Fruit fly (Drosophila melanogaster) whole organism, embryonic: ENCODE results near the gene Bruce.

Experiments used
- CG10462 ChIP-seq: fragments of 200-800 bp; sonication (Bioruptor generic); optimal IDR thresholded peaks from 2 replicates; lab custom pipeline; 2016; ENCODE audit warnings: missing biosample characterization, missing genetic modification characterization
- CG10979 ChIP-seq: fragments of 200-800 bp; sonication (Bioruptor generic); optimal IDR thresholded peaks from 2 replicates; lab custom pipeline; 2018; ENCODE audit warnings: missing biosample characterization, mild to moderate bottlenecking, missing genetic modification characterization, moderate library complexity
- CG11247 ChIP-seq: fragments of 200-800 bp; sonication (Bioruptor generic); IDR thresholded peaks from 2 replicates; pipeline ENCODE4 v1.3.6; 2022; ENCODE audit warnings: missing biosample characterization, missing genetic modification characterization
- CG11696 ChIP-seq: fragments of 200-800 bp; sonication (Bioruptor generic); IDR thresholded peaks from 2 replicates; pipeline ENCODE4 v1.3.6; 2022; ENCODE audit warnings: missing biosample characterization, missing genetic modification characterization
- CG12104 ChIP-seq: fragments of 200-800 bp; sonication (Bioruptor generic); optimal IDR thresholded peaks from 3 replicates; lab custom pipeline; 2016; ENCODE audit warnings: missing biosample characterization, missing genetic modification characterization
- CG14050 ChIP-seq: fragments of 200-800 bp; sonication (Bioruptor generic); IDR thresholded peaks from 3 replicates; pipeline ENCODE4 v1.3.6; 2022; ENCODE audit warnings: missing biosample characterization, missing genetic modification characterization
- CG14667 ChIP-seq: fragments of 200-800 bp; sonication (Bioruptor generic); IDR thresholded peaks from 2 replicates; pipeline ENCODE4 v1.3.6; 2022; ENCODE audit warnings: missing biosample characterization, missing genetic modification characterization
- CG15479 ChIP-seq: fragments of 200-800 bp; sonication (Bioruptor generic); optimal IDR thresholded peaks from 3 replicates; lab custom pipeline; 2019; ENCODE audit warnings: missing biosample characterization, mild to moderate bottlenecking, missing genetic modification characterization, moderate library complexity
- CG1647 ChIP-seq: fragments of 200-800 bp; sonication (Bioruptor generic); optimal IDR thresholded peaks from 3 replicates; lab custom pipeline; 2016; ENCODE audit warnings: missing biosample characterization, missing genetic modification characterization
- CG16813 ChIP-seq: fragments of 200-800 bp; sonication (Bioruptor generic); IDR thresholded peaks from 3 replicates; pipeline ENCODE4 v1.3.6; 2022; ENCODE audit warnings: missing biosample characterization, missing genetic modification characterization; ENCODE audit not compliant: partially characterized antibody
- CG2875 ChIP-seq: fragments of 200-800 bp; sonication (Bioruptor generic); optimal IDR thresholded peaks from 2 replicates; lab custom pipeline; 2017; ENCODE audit warnings: missing biosample characterization, mild to moderate bottlenecking, missing genetic modification characterization, missing genetic modification reagents
- CG31388 ChIP-seq: fragments of 200-800 bp; sonication (Bioruptor generic); optimal IDR thresholded peaks from 2 replicates; lab custom pipeline; 2016; ENCODE audit warnings: missing biosample characterization, missing genetic modification characterization
- CG33557 ChIP-seq: fragments of 200-800 bp; sonication (Bioruptor generic); optimal IDR thresholded peaks from 2 replicates; lab custom pipeline; 2019; ENCODE audit warnings: missing biosample characterization, mild to moderate bottlenecking, missing genetic modification characterization, moderate library complexity
- CG3726 ChIP-seq: fragments of 200-800 bp; sonication (Bioruptor generic); IDR thresholded peaks from 3 replicates; pipeline ENCODE4, ENCODE4 v1.3.6; 2022; ENCODE audit warnings: missing biosample characterization, missing genetic modification characterization
- CG6175 ChIP-seq: fragments of 200-800 bp; sonication (Bioruptor generic); IDR thresholded peaks from 3 replicates; pipeline ENCODE4 v1.3.6; 2022; ENCODE audit warnings: missing biosample characterization, missing genetic modification characterization
- CG6791 ChIP-seq: fragments of 200-800 bp; sonication (Bioruptor generic); IDR thresholded peaks from 3 replicates; pipeline ENCODE4 v1.3.6; 2022; ENCODE audit warnings: missing biosample characterization, missing genetic modification characterization; ENCODE audit not compliant: partially characterized antibody
- CG7357 ChIP-seq: fragments of 200-800 bp; sonication (Bioruptor generic); IDR thresholded peaks from 3 replicates; pipeline ENCODE4 v1.3.6; 2022; ENCODE audit warnings: missing biosample characterization, missing genetic modification characterization
- CG7745 ChIP-seq: fragments of 200-800 bp; sonication (Bioruptor generic); optimal IDR thresholded peaks from 2 replicates; lab custom pipeline; 2018; ENCODE audit warnings: missing biosample characterization, mild to moderate bottlenecking, missing genetic modification characterization, moderate library complexity
- CG8765 ChIP-seq: fragments of 200-800 bp; sonication (Bioruptor generic); IDR thresholded peaks from 2 replicates; pipeline ENCODE4 v1.3.6; 2022; ENCODE audit warnings: missing biosample characterization, missing genetic modification characterization
- CTCF ChIP-seq: fragments of 200-800 bp; sonication (Bioruptor generic); optimal IDR thresholded peaks from 2 replicates; lab custom pipeline; 2017; ENCODE audit warnings: missing biosample characterization, mild to moderate bottlenecking, missing genetic modification characterization, moderate library complexity
- Chrac-16 ChIP-seq: fragments of 200-800 bp; sonication (Bioruptor generic); optimal IDR thresholded peaks from 3 replicates; lab custom pipeline; 2016; ENCODE audit warnings: missing biosample characterization, missing genetic modification characterization
- Dek ChIP-seq: fragments of 200-800 bp; sonication (Bioruptor generic); optimal IDR thresholded peaks from 3 replicates; lab custom pipeline; 2019; ENCODE audit warnings: missing biosample characterization, mild to moderate bottlenecking, missing genetic modification characterization, moderate library complexity
- Elba2 ChIP-seq: fragments of 200-800 bp; sonication (Bioruptor generic); optimal IDR thresholded peaks from 3 replicates; lab custom pipeline; 2016; ENCODE audit warnings: missing biosample characterization, missing genetic modification characterization
- Fer2 ChIP-seq: fragments of 200-800 bp; sonication (Bioruptor generic); optimal IDR thresholded peaks from 2 replicates; lab custom pipeline; 2018; ENCODE audit warnings: missing biosample characterization, mild to moderate bottlenecking, missing genetic modification characterization, moderate library complexity
- GATAe ChIP-seq: fragments of 200-800 bp; sonication (Bioruptor generic); conservative IDR thresholded peaks from 2 replicates; pipeline ENCODE4 v1.3.6; 2022; ENCODE audit warnings: missing biosample characterization, missing genetic modification characterization
- HmgD ChIP-seq: fragments of 200-800 bp; sonication (Bioruptor generic); optimal IDR thresholded peaks from 3 replicates; lab custom pipeline; 2016; ENCODE audit warnings: missing biosample characterization, missing genetic modification characterization
- Hr51 ChIP-seq, 2 experiments: fragments of 200-800 bp; sonication (Bioruptor generic); optimal IDR thresholded peaks; 2 replicates in 1 of 2; 3 replicates in 1 of 2; lab custom pipeline; 2016 to 2018; ENCODE audit warnings: missing biosample characterization in 2 of 2, missing genetic modification characterization in 2 of 2, mild to moderate bottlenecking in 1 of 2, moderate library complexity in 1 of 2
- Jarid2 ChIP-seq: fragments of 200-800 bp; sonication (Bioruptor generic); optimal IDR thresholded peaks from 3 replicates; lab custom pipeline; 2017; ENCODE audit warnings: mild to moderate bottlenecking, missing biosample characterization, missing genetic modification reagents, missing genetic modification characterization
- Sin3A ChIP-seq: fragments of >200 bp; optimal IDR thresholded peaks from 2 replicates; lab custom pipeline; 2018
- Sox100B ChIP-seq: fragments of 200-800 bp; sonication (Bioruptor generic); optimal IDR thresholded peaks from 3 replicates; lab custom pipeline; 2018; ENCODE audit warnings: missing biosample characterization, mild to moderate bottlenecking, missing genetic modification characterization
- Sry-δ ChIP-seq: fragments of 200-800 bp; sonication (Bioruptor generic); optimal IDR thresholded peaks from 2 replicates; lab custom pipeline; 2016; ENCODE audit warnings: missing biosample characterization, missing genetic modification characterization
- TFAM ChIP-seq: fragments of 200-800 bp; sonication (Bioruptor generic); optimal IDR thresholded peaks from 2 replicates; lab custom pipeline; 2017; ENCODE audit warnings: missing biosample characterization, missing genetic modification characterization, inconsistent platforms
- cg ChIP-seq: fragments of 200-800 bp; sonication (Bioruptor generic); optimal IDR thresholded peaks from 3 replicates; lab custom pipeline; 2019; ENCODE audit warnings: missing biosample characterization, mild to moderate bottlenecking, missing genetic modification characterization, moderate library complexity
- cwo ChIP-seq: fragments of 200-800 bp; sonication (Bioruptor generic); optimal IDR thresholded peaks from 3 replicates; lab custom pipeline; 2017; ENCODE audit warnings: missing biosample characterization, missing genetic modification characterization, mild to moderate bottlenecking, moderate library complexity, missing genetic modification reagents
- dimm ChIP-seq: fragments of 200-800 bp; sonication (Bioruptor generic); IDR thresholded peaks from 2 replicates; pipeline ENCODE4 v1.3.6; 2022; ENCODE audit warnings: missing biosample characterization, missing genetic modification characterization
- disco-r ChIP-seq: fragments of 200-800 bp; sonication (Bioruptor generic); optimal IDR thresholded peaks from 2 replicates; lab custom pipeline; 2016; ENCODE audit warnings: missing biosample characterization, missing genetic modification characterization
- emc ChIP-seq: fragments of 200-800 bp; sonication (Bioruptor generic); optimal IDR thresholded peaks from 2 replicates; lab custom pipeline; 2016; ENCODE audit warnings: missing biosample characterization, missing genetic modification characterization
- fd102C ChIP-seq: fragments of 200-800 bp; sonication (Bioruptor generic); optimal IDR thresholded peaks from 2 replicates; lab custom pipeline; 2018; ENCODE audit warnings: missing biosample characterization, mild to moderate bottlenecking, missing genetic modification characterization, moderate library complexity
- fd3F ChIP-seq: fragments of 200-800 bp; sonication (Bioruptor generic); optimal IDR thresholded peaks from 2 replicates; lab custom pipeline; 2018; ENCODE audit warnings: missing biosample characterization, mild to moderate bottlenecking, missing genetic modification characterization, moderate library complexity
- ham ChIP-seq: fragments of 200-800 bp; sonication (Bioruptor generic); IDR thresholded peaks from 2 replicates; pipeline ENCODE4 v1.3.6; 2022; ENCODE audit warnings: missing biosample characterization, missing genetic modification characterization
- klu ChIP-seq: fragments of 200-800 bp; sonication (Bioruptor generic); IDR thresholded peaks from 2 replicates; pipeline ENCODE4 v1.3.6; 2022; ENCODE audit warnings: missing biosample characterization, missing genetic modification characterization
- luna ChIP-seq: fragments of 200-800 bp; sonication (Bioruptor generic); optimal IDR thresholded peaks from 2 replicates; lab custom pipeline; 2016; ENCODE audit warnings: missing biosample characterization, missing genetic modification characterization
- onecut ChIP-seq: fragments of 200-800 bp; sonication (Bioruptor generic); IDR thresholded peaks from 2 replicates; pipeline ENCODE4 v1.3.6; 2022; ENCODE audit warnings: missing biosample characterization, missing genetic modification characterization
- pita ChIP-seq: fragments of 200-800 bp; sonication (Bioruptor generic); optimal IDR thresholded peaks from 2 replicates; lab custom pipeline; 2017; ENCODE audit warnings: missing biosample characterization, mild to moderate bottlenecking, missing genetic modification characterization
- prd ChIP-seq, 3 experiments: fragments of >200 bp in 2 of 3; fragments of 200-800 bp in 1 of 3; sonication (Bioruptor generic) in 1 of 3; optimal IDR thresholded peaks in 2 of 3; IDR thresholded peaks in 1 of 3; 2 replicates in 2 of 3; 3 replicates in 1 of 3; pipeline versions ENCODE4 v1.3.6 to Lab custom; 2017 to 2022; ENCODE audit warnings: missing biosample characterization in 1 of 3, missing genetic modification characterization in 1 of 3
- seq ChIP-seq: fragments of 200-800 bp; sonication (Bioruptor generic); IDR thresholded peaks from 2 replicates; pipeline ENCODE4 v1.3.6; 2022; ENCODE audit warnings: missing biosample characterization, missing genetic modification characterization
- vnd ChIP-seq: fragments of 200-800 bp; sonication (Bioruptor generic); IDR thresholded peaks from 3 replicates; pipeline ENCODE4 v1.3.6; 2022; ENCODE audit warnings: missing biosample characterization, missing genetic modification characterization; ENCODE audit not compliant: partially characterized antibody
- wdn ChIP-seq: fragments of 200-800 bp; sonication (Bioruptor generic); IDR thresholded peaks from 2 replicates; pipeline ENCODE4 v1.3.6; 2022; ENCODE audit warnings: missing biosample characterization, missing genetic modification characterization
- zen2 ChIP-seq: fragments of 200-800 bp; sonication (Bioruptor generic); IDR thresholded peaks from 3 replicates; pipeline ENCODE4 v1.3.6; 2022; ENCODE audit warnings: missing biosample characterization, missing genetic modification characterization; ENCODE audit not compliant: partially characterized antibody

The Bruce gene

dm6 chr3R:10268101-10268864 lies 62.9 kb downstream of the Bruce start (continued):
- TF ChIP-seq CG6791 (GFP tag; lab: Robert Waterston, UW) (0 out of 3 replicates have a peak, but pooled peaks have one; percentile 12), zen2 (GFP tag; lab: Robert Waterston, UW) (0 out of 3 replicates have a peak, but pooled peaks have one; percentile 15), ham (GFP tag; lab: Robert Waterston, UW) (peak; percentile 51; the same call in 1 of the 2 replicates), wdn (GFP tag; lab: Robert Waterston, UW) (peak; percentile 57; the same call in 1 of the 2 replicates), CG15479 (GFP tag; lab: Kevin White, UChicago) (no peak), TFAM (GFP tag; lab: Kevin White, UChicago) (peak; percentile 42), Jarid2 (GFP tag; lab: Kevin White, UChicago) (peak; percentile 58), klu (GFP tag; lab: Robert Waterston, UW) (peak; percentile 58; the same call in 1 of the 2 replicates), CG11696 (GFP tag; lab: Robert Waterston, UW) (no peak), CG16813 (GFP tag; lab: Robert Waterston, UW) (no peak), HmgD (GFP tag; lab: Kevin White, UChicago) (peak; percentile 35), luna (GFP tag; lab: Kevin White, UChicago) (no peak), CG14050 (GFP tag; lab: Robert Waterston, UW) (peak; percentile 42), CG6175 (GFP tag; lab: Robert Waterston, UW) (no peak; the same call in 2 of the 3 replicates), CG2875 (GFP tag; lab: Kevin White, UChicago) (peak; percentile 59), CG10979 (tag; lab: Kevin White, UChicago) (peak; percentile 77), Dek (tag; lab: Kevin White, UChicago) (peak; percentile 86), Sry-δ (GFP tag; lab: Kevin White, UChicago) (peak; percentile 49), Chrac-16 (GFP tag; lab: Kevin White, UChicago) (peak; percentile 68), CG33557 (GFP tag; lab: Kevin White, UChicago) (no peak), CG31388 (GFP tag; lab: Kevin White, UChicago) (peak; percentile 45), cwo (GFP tag; lab: Kevin White, UChicago) (peak; percentile 84), CG3726 (GFP tag; lab: Robert Waterston, UW) (no peak), dimm (no peak), CG8765 (no peak; the same call in 1 of the 2 replicates), GATAe (GFP tag; lab: Robert Waterston, UW) (0 out of 2 replicates have a peak, but pooled peaks have one; percentile 12), CG14667 (GFP tag; lab: Robert Waterston, UW) (peak; percentile 62; the same call in 1 of the 2 replicates), Sin3A (lab: Kevin White, UChicago) (no peak), CG10462 (GFP tag; lab: Kevin White, UChicago) (peak; percentile 34), CG12104 (peak; percentile 84), cg (GFP tag; lab: Kevin White, UChicago) (peak; percentile 44), pita (GFP tag; lab: Kevin White, UChicago) (no peak), onecut (GFP tag; lab: Robert Waterston, UW) (peak; percentile 62), Fer2 (tag; lab: Kevin White, UChicago) (peak; percentile 58), fd3F (GFP tag; lab: Kevin White, UChicago) (peak; percentile 81), prd (optimal IDR thresholded peaks at IDR 0.05; lab: Kevin White, UChicago) (no peak), prd (GFP tag; IDR thresholded peaks at IDR 0.05; lab: Robert Waterston, UW) (peak; percentile 78), fd102C (GFP tag; lab: Kevin White, UChicago) (no peak), vnd (no peak), CG1647 (peak; percentile 52), CG11247 (peak; percentile 51), disco-r (GFP tag; lab: Kevin White, UChicago) (peak; percentile 60), CG7357 (GFP tag; lab: Robert Waterston, UW) (peak; percentile 74), CG7745 (tag; lab: Kevin White, UChicago) (no peak), emc (GFP tag; lab: Kevin White, UChicago) (peak; percentile 52), Elba2 (GFP tag; lab: Kevin White, UChicago) (no peak), Hr51 (GFP tag; optimal IDR thresholded peaks at IDR 0.05; lab: Kevin White, UChicago) (peak; percentile 58 to 94), Sox100B (GFP tag; lab: Kevin White, UChicago) (peak; percentile 86), seq (GFP tag; lab: Robert Waterston, UW) (peak; percentile 73), CTCF (GFP tag; lab: Kevin White, UChicago) (peak; percentile 91)
